Worm (Caenorhabditis elegans) whole organism, mixed stage, embryonic: Measurements from ENCODE around the gene R09H10.5.

Experiments used
- cnd-1 ChIP-seq: fragments of 200-800 bp; sonication (Bioruptor generic); optimal IDR thresholded peaks from 2 replicates; lab custom pipeline; 2018; ENCODE audit warnings: mild to moderate bottlenecking, missing genetic modification characterization, missing compliant biosample characterization
- mab-5 ChIP-seq: fragments of 150-350 bp; optimal IDR thresholded peaks from 2 replicates; lab custom pipeline; 2014; ENCODE audit warnings: missing biosample characterization, missing genetic modification characterization
- mep-1 ChIP-seq: fragments of 150-350 bp; optimal IDR thresholded peaks from 2 replicates; lab custom pipeline; 2017; ENCODE audit warnings: missing biosample characterization, missing genetic modification reagents, missing genetic modification characterization, inconsistent platforms

ce11 chrIV:10576050-10576449 is 52.6 kb downstream of the R09H10.5 start, which contains the start of gene efn-2:
- no peak for TF ChIP-seq cnd-1 (tag; lab: Kevin White, UChicago)
- TF ChIP-seq mep-1 = no peak
- TF ChIP-seq mab-5 (tag; lab: Kevin White, UChicago) = no peak
